Fruit fly (Drosophila melanogaster) whole organism, wandering third instar larva: Measurements from ENCODE around the gene CG32262.

Source experiments
- Myc ChIP-seq: fragments of >200 bp; optimal IDR thresholded peaks from 2 replicates; lab custom pipeline; 2017
- fru ChIP-seq: fragments of 200-800 bp; sonication (Bioruptor generic); optimal IDR thresholded peaks from 3 replicates; lab custom pipeline; 2016; ENCODE audit warnings: missing biosample characterization, mild to moderate bottlenecking, missing genetic modification characterization
- woc ChIP-seq: sonication (Bioruptor generic); optimal IDR thresholded peaks from 2 replicates; lab custom pipeline; 2016; ENCODE audit warnings: missing biosample characterization, mild to moderate bottlenecking, missing genetic modification characterization

DNA sequence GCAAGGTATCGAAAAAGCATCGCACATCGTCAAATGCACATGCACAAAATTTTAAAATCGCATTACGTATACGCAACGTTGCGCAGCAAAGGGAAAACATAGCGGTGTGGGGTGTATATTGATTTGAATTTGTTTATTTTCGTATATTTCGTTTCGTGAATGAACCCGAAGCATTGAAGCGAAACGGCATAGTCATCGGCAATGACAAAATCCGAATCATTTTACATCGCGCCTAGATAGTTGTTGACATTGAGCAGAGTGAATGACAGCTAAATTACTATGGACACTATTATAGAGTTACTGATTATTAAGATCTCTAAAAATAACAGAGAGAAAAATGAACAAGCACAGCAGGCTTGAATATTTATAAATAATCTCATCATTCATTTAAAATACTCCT is 36.7 kb downstream of the CG32262 start:
- TF ChIP-seq Myc (lab: Kevin White, UChicago) (no peak), fru (no peak), woc (GFP tag; lab: Kevin White, UChicago) (no peak)
